Fruit fly (Drosophila melanogaster): ENCODE measurements around the gene CG14316.

- TF ChIP-seq Pif1B (GFP tag; optimal IDR thresholded peaks at IDR 0.05): no peak
- TF ChIP-seq CG8159 (tag; optimal IDR thresholded peaks at IDR 0.05): no peak
- TF ChIP-seq rn (GFP tag; IDR thresholded peaks at IDR 0.05): no peak
- no peak for TF ChIP-seq CG32121 (GFP tag; IDR thresholded peaks at IDR 0.05)
- TF ChIP-seq CG10348 (GFP tag; IDR thresholded peaks at IDR 0.05): no peak
- no peak for TF ChIP-seq CG9948 (tag; optimal IDR thresholded peaks at IDR 0.05)
- no peak for TF ChIP-seq CG17806 (tag; optimal IDR thresholded peaks at IDR 0.05)
- TF ChIP-seq Ets98B (GFP tag; IDR thresholded peaks at IDR 0.05): no peak
- TF ChIP-seq EcR (GFP tag; optimal IDR thresholded peaks at IDR 0.05): no peak
- no peak for TF ChIP-seq gl (tag; optimal IDR thresholded peaks at IDR 0.05)
- no peak for TF ChIP-seq CG8301 (tag; optimal IDR thresholded peaks at IDR 0.05)
These were observed 44.7 kb downstream of the CG14316 start for dm6 chr3R:18196622-18196990.

Measured in whole organism, pupa.